Fruit fly (Drosophila melanogaster) whole organism, embryonic: ENCODE data around the gene fz.

Source experiments
- Asciz ChIP-seq: fragments of 200-800 bp; sonication (Bioruptor generic); optimal IDR thresholded peaks from 2 replicates; lab custom pipeline; 2017; ENCODE audit warnings: missing biosample characterization, mild to moderate bottlenecking, missing genetic modification characterization, missing genetic modification reagents
- Bdp1 ChIP-seq: fragments of 200-800 bp; sonication (Bioruptor generic); optimal IDR thresholded peaks from 3 replicates; lab custom pipeline; 2016; ENCODE audit warnings: missing biosample characterization, missing genetic modification characterization
- Bteb2 ChIP-seq: fragments of 200-800 bp; sonication (Bioruptor generic); optimal IDR thresholded peaks from 2 replicates; lab custom pipeline; 2016; ENCODE audit warnings: missing biosample characterization, missing genetic modification characterization
- CG10274 ChIP-seq: fragments of 200-800 bp; sonication (Bioruptor generic); optimal IDR thresholded peaks from 3 replicates; lab custom pipeline; 2017; ENCODE audit warnings: missing biosample characterization, mild to moderate bottlenecking, missing genetic modification characterization
- CG10462 ChIP-seq: fragments of 200-800 bp; sonication (Bioruptor generic); optimal IDR thresholded peaks from 2 replicates; lab custom pipeline; 2016; ENCODE audit warnings: missing biosample characterization, missing genetic modification characterization
- CG10565 ChIP-seq: fragments of 200-800 bp; sonication (Bioruptor generic); optimal IDR thresholded peaks from 3 replicates; lab custom pipeline; 2016; ENCODE audit warnings: missing biosample characterization, mild to moderate bottlenecking, missing genetic modification characterization
- CG11085 ChIP-seq: fragments of 200-800 bp; sonication (Bioruptor generic); IDR thresholded peaks from 2 replicates; pipeline ENCODE4 v1.3.6; 2022; ENCODE audit warnings: missing biosample characterization, missing genetic modification characterization
- CG12942 ChIP-seq: fragments of 200-800 bp; sonication (Bioruptor generic); optimal IDR thresholded peaks from 3 replicates; lab custom pipeline; 2016; ENCODE audit warnings: missing biosample characterization, missing genetic modification characterization
- CG15011 ChIP-seq: fragments of 200-800 bp; sonication (Bioruptor generic); optimal IDR thresholded peaks from 3 replicates; lab custom pipeline; 2018; ENCODE audit warnings: missing biosample characterization, mild to moderate bottlenecking, missing genetic modification characterization
- CG15696 ChIP-seq: fragments of 200-800 bp; sonication (Bioruptor generic); optimal IDR thresholded peaks from 2 replicates; lab custom pipeline; 2019; ENCODE audit warnings: missing biosample characterization, mild to moderate bottlenecking, missing genetic modification characterization, moderate library complexity
- CG1603 ChIP-seq: fragments of 200-800 bp; sonication (Bioruptor generic); optimal IDR thresholded peaks from 2 replicates; lab custom pipeline; 2019; ENCODE audit warnings: missing biosample characterization, mild to moderate bottlenecking, missing genetic modification characterization, moderate library complexity
- CG16815 ChIP-seq: fragments of 200-800 bp; sonication (Bioruptor generic); optimal IDR thresholded peaks from 3 replicates; lab custom pipeline; 2017; ENCODE audit warnings: missing biosample characterization, mild to moderate bottlenecking, missing genetic modification characterization
- CG17829 ChIP-seq: fragments of 200-800 bp; optimal IDR thresholded peaks from 2 replicates; lab custom pipeline; 2019; ENCODE audit warnings: missing biosample characterization, mild to moderate bottlenecking, missing genetic modification characterization, moderate library complexity
- CG17912 ChIP-seq: fragments of 200-800 bp; sonication (Bioruptor generic); optimal IDR thresholded peaks from 2 replicates; lab custom pipeline; 2018; ENCODE audit warnings: missing biosample characterization, mild to moderate bottlenecking, missing genetic modification characterization
- CG18476 ChIP-seq: fragments of 200-800 bp; sonication (Bioruptor generic); optimal IDR thresholded peaks from 2 replicates; lab custom pipeline; 2016; ENCODE audit warnings: missing biosample characterization, mild to moderate bottlenecking, missing genetic modification characterization
- CG2202 ChIP-seq: fragments of 200-800 bp; sonication (Bioruptor generic); optimal IDR thresholded peaks from 2 replicates; lab custom pipeline; 2018; ENCODE audit warnings: missing biosample characterization, mild to moderate bottlenecking, missing genetic modification characterization
- CG2875 ChIP-seq: fragments of 200-800 bp; sonication (Bioruptor generic); optimal IDR thresholded peaks from 2 replicates; lab custom pipeline; 2017; ENCODE audit warnings: missing biosample characterization, mild to moderate bottlenecking, missing genetic modification characterization, missing genetic modification reagents
- CG31224 ChIP-seq: fragments of 200-800 bp; sonication (Bioruptor generic); IDR thresholded peaks from 2 replicates; pipeline ENCODE4 v1.3.6; 2022; ENCODE audit warnings: missing biosample characterization, missing genetic modification characterization
- CG3281 ChIP-seq: fragments of 200-800 bp; sonication (Bioruptor generic); optimal IDR thresholded peaks from 3 replicates; lab custom pipeline; 2017; ENCODE audit warnings: missing biosample characterization, mild to moderate bottlenecking, missing genetic modification characterization
- CG42726 ChIP-seq: fragments of 200-800 bp; sonication (Bioruptor generic); IDR thresholded peaks from 2 replicates; pipeline ENCODE4 v1.3.6; 2022; ENCODE audit warnings: missing biosample characterization, missing genetic modification characterization; ENCODE audit not compliant: partially characterized antibody
- CG5953 ChIP-seq: fragments of 200-800 bp; sonication (Bioruptor generic); IDR thresholded peaks from 2 replicates; pipeline ENCODE4 v1.3.6; 2022; ENCODE audit warnings: missing biosample characterization, missing genetic modification characterization
- CG8944 ChIP-seq: fragments of 200-800 bp; sonication (Bioruptor generic); optimal IDR thresholded peaks from 3 replicates; lab custom pipeline; 2016; ENCODE audit warnings: missing biosample characterization, missing genetic modification characterization
- CG9609 ChIP-seq: fragments of 200-800 bp; sonication (Bioruptor generic); optimal IDR thresholded peaks from 3 replicates; lab custom pipeline; 2016; ENCODE audit warnings: missing biosample characterization, missing genetic modification characterization
- CG9817 ChIP-seq: fragments of 200-800 bp; sonication (Bioruptor generic); optimal IDR thresholded peaks from 2 replicates; lab custom pipeline; 2018; ENCODE audit warnings: missing biosample characterization, mild to moderate bottlenecking, missing genetic modification characterization, moderate library complexity
- Dad ChIP-seq: fragments of 200-800 bp; sonication (Bioruptor generic); optimal IDR thresholded peaks from 3 replicates; lab custom pipeline; 2016; ENCODE audit warnings: missing biosample characterization, missing genetic modification characterization
- Max ChIP-seq: fragments of 200-800 bp; sonication (Bioruptor generic); optimal IDR thresholded peaks from 2 replicates; lab custom pipeline; 2016; ENCODE audit warnings: missing biosample characterization, mild to moderate bottlenecking, missing genetic modification characterization
- Stat92E ChIP-seq, 3 experiments: fragments of >200 bp in 2 of 3; fragments of 200-800 bp in 1 of 3; sonication (Bioruptor generic) in 1 of 3; optimal IDR thresholded peaks; 2 replicates each; lab custom pipeline; 2017 to 2019; ENCODE audit warnings: missing biosample characterization in 3 of 3, missing genetic modification characterization in 3 of 3, mild to moderate bottlenecking in 1 of 3, moderate library complexity in 1 of 3
- Vsx1 ChIP-seq: fragments of 200-800 bp; sonication (Bioruptor generic); optimal IDR thresholded peaks from 2 replicates; lab custom pipeline; 2017; ENCODE audit warnings: missing biosample characterization, mild to moderate bottlenecking, missing genetic modification characterization, missing genetic modification reagents
- amos ChIP-seq: fragments of 200-800 bp; sonication (Bioruptor generic); IDR thresholded peaks from 2 replicates; pipeline ENCODE4 v1.3.6; 2022; ENCODE audit warnings: missing biosample characterization, missing genetic modification characterization; ENCODE audit not compliant: partially characterized antibody
- ash1 ChIP-seq: fragments of 200-800 bp; sonication (Bioruptor generic); optimal IDR thresholded peaks from 2 replicates; lab custom pipeline; 2018; ENCODE audit warnings: missing biosample characterization, mild to moderate bottlenecking, missing genetic modification characterization
- caup ChIP-seq: fragments of 200-800 bp; sonication (Bioruptor generic); optimal IDR thresholded peaks from 3 replicates; lab custom pipeline; 2017; ENCODE audit warnings: missing biosample characterization, mild to moderate bottlenecking, missing genetic modification characterization, moderate library complexity; ENCODE audit not compliant: severe bottlenecking
- danr ChIP-seq: fragments of 200-800 bp; sonication (Bioruptor generic); IDR thresholded peaks from 2 replicates; pipeline ENCODE4 v1.3.6; 2022; ENCODE audit warnings: missing biosample characterization, missing genetic modification characterization
- dmrt99B ChIP-seq: fragments of 200-800 bp; sonication (Bioruptor generic); optimal IDR thresholded peaks from 2 replicates; lab custom pipeline; 2018; ENCODE audit warnings: missing biosample characterization, mild to moderate bottlenecking, missing genetic modification characterization, moderate library complexity
- eve ChIP-seq, 2 experiments: fragments of >200 bp; optimal IDR thresholded peaks; 2 replicates each; lab custom pipeline; 2017; ENCODE audit warnings: missing biosample characterization in 2 of 2, missing genetic modification characterization in 2 of 2
- eyg ChIP-seq: fragments of 200-800 bp; sonication (Bioruptor generic); optimal IDR thresholded peaks from 3 replicates; lab custom pipeline; 2016; ENCODE audit warnings: missing biosample characterization, missing genetic modification characterization
- fu2 ChIP-seq: fragments of 200-800 bp; sonication (Bioruptor generic); optimal IDR thresholded peaks from 2 replicates; lab custom pipeline; 2016; ENCODE audit warnings: missing biosample characterization, missing genetic modification characterization
- gce ChIP-seq: fragments of 200-800 bp; sonication (Bioruptor generic); IDR thresholded peaks from 3 replicates; pipeline ENCODE4 v1.3.6; 2022; ENCODE audit warnings: missing biosample characterization, missing genetic modification characterization
- gfzf ChIP-seq: fragments of 200-800 bp; sonication (Bioruptor generic); optimal IDR thresholded peaks from 2 replicates; lab custom pipeline; 2016; ENCODE audit warnings: missing biosample characterization, mild to moderate bottlenecking, missing genetic modification characterization, moderate library complexity
- ham ChIP-seq: fragments of 200-800 bp; sonication (Bioruptor generic); IDR thresholded peaks from 2 replicates; pipeline ENCODE4 v1.3.6; 2022; ENCODE audit warnings: missing biosample characterization, missing genetic modification characterization
- jigr1 ChIP-seq: fragments of 200-800 bp; sonication (Bioruptor generic); IDR thresholded peaks from 3 replicates; pipeline ENCODE4 v1.3.6; 2022; ENCODE audit warnings: missing biosample characterization, missing genetic modification characterization
- lmd ChIP-seq: fragments of 200-800 bp; sonication (Bioruptor generic); IDR thresholded peaks from 2 replicates; pipeline ENCODE4 v1.3.6; 2022; ENCODE audit warnings: missing biosample characterization, missing genetic modification characterization
- oc ChIP-seq: fragments of 200-800 bp; sonication (Bioruptor generic); optimal IDR thresholded peaks from 2 replicates; lab custom pipeline; 2018; ENCODE audit warnings: missing biosample characterization, mild to moderate bottlenecking, missing genetic modification characterization, moderate library complexity
- org-1 ChIP-seq: fragments of 200-800 bp; sonication (Bioruptor generic); optimal IDR thresholded peaks from 2 replicates; lab custom pipeline; 2017; ENCODE audit warnings: missing biosample characterization, missing genetic modification characterization
- pzg ChIP-seq: fragments of 200-800 bp; sonication (Bioruptor generic); optimal IDR thresholded peaks from 3 replicates; lab custom pipeline; 2018; ENCODE audit warnings: missing biosample characterization, mild to moderate bottlenecking, missing genetic modification characterization, moderate library complexity
- repo ChIP-seq: fragments of 200-800 bp; sonication (Bioruptor generic); optimal IDR thresholded peaks from 2 replicates; lab custom pipeline; 2016; ENCODE audit warnings: missing biosample characterization, missing genetic modification characterization
- run ChIP-seq: fragments of 200-800 bp; sonication (Bioruptor generic); optimal IDR thresholded peaks from 3 replicates; lab custom pipeline; 2018; ENCODE audit warnings: missing biosample characterization, mild to moderate bottlenecking, missing genetic modification characterization
- slou ChIP-seq: fragments of 200-800 bp; sonication (Bioruptor generic); optimal IDR thresholded peaks from 3 replicates; lab custom pipeline; 2016; ENCODE audit warnings: missing biosample characterization, missing genetic modification characterization
- tgo ChIP-seq: fragments of 200-800 bp; sonication (Bioruptor generic); IDR thresholded peaks from 3 replicates; pipeline ENCODE4 v1.3.6; 2022; ENCODE audit warnings: missing biosample characterization, missing genetic modification characterization
- tna ChIP-seq: fragments of 200-800 bp; sonication (Bioruptor generic); IDR thresholded peaks from 2 replicates; pipeline ENCODE4 v1.3.6; 2022; ENCODE audit warnings: missing biosample characterization, missing genetic modification characterization; ENCODE audit not compliant: partially characterized antibody
- wor ChIP-seq: fragments of 200-800 bp; sonication (Bioruptor generic); IDR thresholded peaks from 2 replicates; pipeline ENCODE4 v1.3.6; 2022; ENCODE audit warnings: missing biosample characterization, missing genetic modification characterization
- zfh2 ChIP-seq: fragments of 200-800 bp; sonication (Bioruptor generic); optimal IDR thresholded peaks from 2 replicates; lab custom pipeline; 2016; ENCODE audit warnings: missing biosample characterization, missing genetic modification characterization

Gene fz

DNA sequence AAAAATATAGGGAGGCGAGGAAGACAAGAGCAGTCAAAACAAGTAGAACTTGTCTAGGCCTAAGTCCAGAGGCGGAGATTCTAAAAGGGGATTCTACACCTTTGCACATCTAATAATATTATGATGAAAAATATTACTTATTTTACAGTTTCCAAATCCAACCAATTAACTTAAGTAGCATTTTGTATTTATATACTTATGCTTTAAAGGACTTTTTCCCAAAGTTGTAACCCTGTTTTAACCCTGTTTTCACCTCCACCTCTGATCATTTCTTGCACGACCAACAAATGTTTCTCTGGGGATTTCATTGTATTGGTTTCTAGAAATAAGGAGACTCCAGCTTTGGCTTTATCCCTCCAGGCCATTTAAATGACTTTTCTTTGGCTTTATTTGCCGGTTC is 61.7 kb downstream of the fz start (continued):
- TF ChIP-seq caup (GFP tag; lab: Kevin White, UChicago) = peak; percentile 25
- TF ChIP-seq CG8944 = no peak
- no peak for TF ChIP-seq CG2202 (tag; lab: Kevin White, UChicago)
- no peak for TF ChIP-seq run (tag; lab: Kevin White, UChicago)
- peak; percentile 83 for TF ChIP-seq lmd (GFP tag; lab: Robert Waterston, UW)
- no peak for TF ChIP-seq org-1 (GFP tag; lab: Kevin White, UChicago)
- TF ChIP-seq slou (GFP tag; lab: Kevin White, UChicago) = no peak
- TF ChIP-seq CG3281 (GFP tag; lab: Kevin White, UChicago) = peak; percentile 65
- TF ChIP-seq Stat92E (GFP tag; optimal IDR thresholded peaks at IDR 0.05; lab: Kevin White, UChicago) = no peak
- no peak for TF ChIP-seq CG10565
- peak; percentile 67; the same call in 1 of the 2 replicates for TF ChIP-seq CG11085 (GFP tag; lab: Robert Waterston, UW)
- TF ChIP-seq CG12942 (GFP tag; lab: Kevin White, UChicago) = no peak
- TF ChIP-seq CG10274 (GFP tag; lab: Kevin White, UChicago) = no peak
- no peak for TF ChIP-seq CG15696 (tag; lab: Kevin White, UChicago)
- no peak for TF ChIP-seq CG2875 (GFP tag; lab: Kevin White, UChicago)
- peak; percentile 72; the same call in 2 of the 3 replicates for TF ChIP-seq tgo (GFP tag; lab: Robert Waterston, UW)
- TF ChIP-seq CG10462 (GFP tag; lab: Kevin White, UChicago) = no peak
- no peak for TF ChIP-seq CG17912 (GFP tag; lab: Kevin White, UChicago)
- TF ChIP-seq Max (GFP tag; lab: Kevin White, UChicago) = peak; percentile 5
- TF ChIP-seq oc (tag; lab: Kevin White, UChicago) = no peak
- no peak for TF ChIP-seq Bdp1 (GFP tag; lab: Kevin White, UChicago)
- no peak for TF ChIP-seq dmrt99B (tag; lab: Kevin White, UChicago)
- no peak for TF ChIP-seq Dad (GFP tag; lab: Kevin White, UChicago)
- TF ChIP-seq CG42726 (GFP tag; lab: Robert Waterston, UW) = no peak
- TF ChIP-seq CG5953 (GFP tag; lab: Robert Waterston, UW) = no peak
- TF ChIP-seq wor (GFP tag; lab: Robert Waterston, UW) = no peak
- TF ChIP-seq CG1603 (tag; lab: Kevin White, UChicago) = no peak
- TF ChIP-seq CG9817 = peak; percentile 1
- no peak for TF ChIP-seq repo (GFP tag; lab: Kevin White, UChicago)
- peak; percentile 84 for TF ChIP-seq CG31224 (GFP tag; lab: Robert Waterston, UW)
- no peak for TF ChIP-seq jigr1
- TF ChIP-seq gfzf (GFP tag; lab: Kevin White, UChicago) = no peak
- no peak for TF ChIP-seq ash1 (GFP tag; lab: Kevin White, UChicago)
- TF ChIP-seq eyg (GFP tag; lab: Kevin White, UChicago) = no peak
- TF ChIP-seq Vsx1 (GFP tag; lab: Kevin White, UChicago) = no peak
- TF ChIP-seq CG17829 (tag; lab: Kevin White, UChicago) = peak; percentile 75
- TF ChIP-seq pzg (GFP tag; lab: Kevin White, UChicago) = no peak
- peak; percentile 23 for TF ChIP-seq CG16815 (GFP tag; lab: Kevin White, UChicago)
- no peak for TF ChIP-seq CG15011 (GFP tag; lab: Kevin White, UChicago)
- TF ChIP-seq ham (GFP tag; lab: Robert Waterston, UW) = no peak
- TF ChIP-seq amos = no peak
- no peak for TF ChIP-seq gce (GFP tag; lab: Robert Waterston, UW)
- no peak for TF ChIP-seq fu2
- TF ChIP-seq Bteb2 (GFP tag; lab: Kevin White, UChicago) = no peak
- TF ChIP-seq CG18476 (GFP tag; lab: Kevin White, UChicago) = peak; percentile 51
- no peak for TF ChIP-seq tna (GFP tag; lab: Robert Waterston, UW)
- no peak for TF ChIP-seq eve (GFP tag; optimal IDR thresholded peaks at IDR 0.05; lab: Kevin White, UChicago)
- TF ChIP-seq zfh2 (GFP tag; lab: Kevin White, UChicago) = no peak
- no peak for TF ChIP-seq Asciz
- TF ChIP-seq danr (GFP tag; lab: Robert Waterston, UW) = peak; percentile 41; the same call in 1 of the 2 replicates
- TF ChIP-seq CG9609 (GFP tag; lab: Kevin White, UChicago) = no peak
